Fruit fly (Drosophila melanogaster) whole organism, embryonic: Measurements from ENCODE around the gene shf.

Experiments used
- CG1024 ChIP-seq: fragments of 200-800 bp; sonication (Bioruptor generic); IDR thresholded peaks from 2 replicates; pipeline ENCODE4 v1.3.6; 2022; ENCODE audit warnings: missing biosample characterization, missing genetic modification characterization
- CG12071 ChIP-seq: fragments of 200-800 bp; sonication (Bioruptor generic); optimal IDR thresholded peaks from 3 replicates; lab custom pipeline; 2018; ENCODE audit warnings: missing biosample characterization, mild to moderate bottlenecking, missing genetic modification characterization
- CG13424 ChIP-seq: fragments of 200-800 bp; sonication (Bioruptor generic); optimal IDR thresholded peaks from 2 replicates; lab custom pipeline; 2019; ENCODE audit warnings: missing biosample characterization, mild to moderate bottlenecking, missing genetic modification characterization, moderate library complexity
- CG13624 ChIP-seq: fragments of 200-800 bp; sonication (Bioruptor generic); optimal IDR thresholded peaks from 2 replicates; lab custom pipeline; 2016; ENCODE audit warnings: missing biosample characterization, missing genetic modification characterization
- CG17361 ChIP-seq: fragments of 200-800 bp; sonication (Bioruptor generic); IDR thresholded peaks from 3 replicates; pipeline ENCODE4 v1.3.6; 2022; ENCODE audit warnings: missing biosample characterization, missing genetic modification characterization
- CG17385 ChIP-seq: fragments of 200-800 bp; sonication (Bioruptor generic); optimal IDR thresholded peaks from 3 replicates; lab custom pipeline; 2018; ENCODE audit warnings: missing biosample characterization, mild to moderate bottlenecking, missing genetic modification characterization
- CG18599 ChIP-seq: fragments of 200-800 bp; sonication (Bioruptor generic); optimal IDR thresholded peaks from 3 replicates; lab custom pipeline; 2017; ENCODE audit warnings: missing biosample characterization, missing genetic modification characterization, mild to moderate bottlenecking, moderate library complexity, missing genetic modification reagents
- CG30431 ChIP-seq: fragments of 200-800 bp; sonication (Bioruptor generic); optimal IDR thresholded peaks from 2 replicates; lab custom pipeline; 2017; ENCODE audit warnings: missing biosample characterization, missing genetic modification characterization
- CG31441 ChIP-seq: fragments of 200-800 bp; sonication (Bioruptor generic); IDR thresholded peaks from 2 replicates; pipeline ENCODE4 v1.3.6; 2022; ENCODE audit warnings: missing biosample characterization, missing genetic modification characterization
- CG3838 ChIP-seq: fragments of 200-800 bp; sonication (Bioruptor generic); optimal IDR thresholded peaks from 3 replicates; lab custom pipeline; 2016; ENCODE audit warnings: missing biosample characterization, missing genetic modification characterization
- CG7357 ChIP-seq: fragments of 200-800 bp; sonication (Bioruptor generic); IDR thresholded peaks from 3 replicates; pipeline ENCODE4 v1.3.6; 2022; ENCODE audit warnings: missing biosample characterization, missing genetic modification characterization
- CG7556 ChIP-seq: fragments of 200-800 bp; sonication (Bioruptor generic); optimal IDR thresholded peaks from 2 replicates; lab custom pipeline; 2017; ENCODE audit warnings: missing biosample characterization, mild to moderate bottlenecking, missing genetic modification characterization
- CG7839 ChIP-seq: fragments of 200-800 bp; sonication (Bioruptor generic); optimal IDR thresholded peaks from 3 replicates; lab custom pipeline; 2018; ENCODE audit warnings: missing biosample characterization, mild to moderate bottlenecking, missing genetic modification characterization, moderate library complexity
- CG8765 ChIP-seq: fragments of 200-800 bp; sonication (Bioruptor generic); IDR thresholded peaks from 2 replicates; pipeline ENCODE4 v1.3.6; 2022; ENCODE audit warnings: missing biosample characterization, missing genetic modification characterization
- CG9609 ChIP-seq: fragments of 200-800 bp; sonication (Bioruptor generic); optimal IDR thresholded peaks from 3 replicates; lab custom pipeline; 2016; ENCODE audit warnings: missing biosample characterization, missing genetic modification characterization
- CG9817 ChIP-seq: fragments of 200-800 bp; sonication (Bioruptor generic); optimal IDR thresholded peaks from 2 replicates; lab custom pipeline; 2018; ENCODE audit warnings: missing biosample characterization, mild to moderate bottlenecking, missing genetic modification characterization, moderate library complexity
- CoRest ChIP-seq: fragments of 200-800 bp; sonication (Bioruptor generic); optimal IDR thresholded peaks from 3 replicates; lab custom pipeline; 2018; ENCODE audit warnings: missing biosample characterization, mild to moderate bottlenecking, missing genetic modification characterization, moderate library complexity
- D19A ChIP-seq: fragments of 200-800 bp; optimal IDR thresholded peaks from 3 replicates; lab custom pipeline; 2019; ENCODE audit warnings: missing biosample characterization, mild to moderate bottlenecking, missing genetic modification characterization, moderate library complexity
- Eip74EF ChIP-seq, 2 experiments: fragments of 200-800 bp in 1 of 2; fragments of >200 bp in 1 of 2; sonication (Bioruptor generic) in 1 of 2; optimal IDR thresholded peaks; 2 replicates each; lab custom pipeline; 2017 to 2019; ENCODE audit warnings: missing biosample characterization in 2 of 2, missing genetic modification characterization in 2 of 2, mild to moderate bottlenecking in 1 of 2, moderate library complexity in 1 of 2
- HLH54F ChIP-seq: fragments of 200-800 bp; sonication (Bioruptor generic); optimal IDR thresholded peaks from 3 replicates; lab custom pipeline; 2016; ENCODE audit warnings: missing biosample characterization, missing genetic modification characterization
- Hmr ChIP-seq: fragments of 200-800 bp; sonication (Bioruptor generic); optimal IDR thresholded peaks from 3 replicates; lab custom pipeline; 2017; ENCODE audit warnings: mild to moderate bottlenecking, missing biosample characterization, missing genetic modification reagents, missing genetic modification characterization
- Hr78 ChIP-seq, 2 experiments: fragments of 200-800 bp in 1 of 2; fragments of >200 bp in 1 of 2; sonication (Bioruptor generic) in 1 of 2; optimal IDR thresholded peaks; 2 replicates each; lab custom pipeline; 2017 to 2019; ENCODE audit warnings: missing biosample characterization in 2 of 2, missing genetic modification characterization in 2 of 2, mild to moderate bottlenecking in 1 of 2, moderate library complexity in 1 of 2
- Hsf ChIP-seq: fragments of 200-800 bp; sonication (Bioruptor generic); optimal IDR thresholded peaks from 3 replicates; lab custom pipeline; 2016; ENCODE audit warnings: missing biosample characterization, missing genetic modification characterization
- Jarid2 ChIP-seq: fragments of 200-800 bp; sonication (Bioruptor generic); optimal IDR thresholded peaks from 3 replicates; lab custom pipeline; 2017; ENCODE audit warnings: mild to moderate bottlenecking, missing biosample characterization, missing genetic modification reagents, missing genetic modification characterization
- Lpt ChIP-seq: fragments of >200 bp; optimal IDR thresholded peaks from 2 replicates; lab custom pipeline; 2018; ENCODE audit warnings: missing biosample characterization, missing genetic modification characterization
- NfI ChIP-seq: fragments of 200-800 bp; sonication (Bioruptor generic); optimal IDR thresholded peaks from 3 replicates; lab custom pipeline; 2018; ENCODE audit warnings: missing biosample characterization, mild to moderate bottlenecking, missing genetic modification characterization, moderate library complexity
- Sox102F ChIP-seq: fragments of 200-800 bp; sonication (Bioruptor generic); optimal IDR thresholded peaks from 2 replicates; lab custom pipeline; 2018; ENCODE audit warnings: missing biosample characterization, mild to moderate bottlenecking, missing genetic modification characterization, moderate library complexity
- ap ChIP-seq: fragments of 200-800 bp; sonication (Bioruptor generic); IDR thresholded peaks from 2 replicates; pipeline ENCODE4 v1.3.6; 2022; ENCODE audit warnings: missing biosample characterization, missing genetic modification characterization
- bab2 ChIP-seq: fragments of 200-800 bp; sonication (Bioruptor generic); optimal IDR thresholded peaks from 2 replicates; lab custom pipeline; 2016; ENCODE audit warnings: missing biosample characterization, missing genetic modification characterization
- bsh ChIP-seq, 2 experiments: fragments of 200-800 bp; sonication (Bioruptor generic); optimal IDR thresholded peaks; 2 replicates each; lab custom pipeline; 2017 to 2018; ENCODE audit warnings: mild to moderate bottlenecking in 2 of 2, missing biosample characterization in 2 of 2, missing genetic modification characterization in 2 of 2, moderate library complexity in 1 of 2
- cg ChIP-seq: fragments of 200-800 bp; sonication (Bioruptor generic); optimal IDR thresholded peaks from 3 replicates; lab custom pipeline; 2019; ENCODE audit warnings: missing biosample characterization, mild to moderate bottlenecking, missing genetic modification characterization, moderate library complexity
- chn ChIP-seq: fragments of 200-800 bp; sonication (Bioruptor generic); optimal IDR thresholded peaks from 2 replicates; lab custom pipeline; 2016; ENCODE audit warnings: missing biosample characterization, missing genetic modification characterization
- dmrt99B ChIP-seq: fragments of 200-800 bp; sonication (Bioruptor generic); optimal IDR thresholded peaks from 2 replicates; lab custom pipeline; 2018; ENCODE audit warnings: missing biosample characterization, mild to moderate bottlenecking, missing genetic modification characterization, moderate library complexity
- dysf ChIP-seq: fragments of 200-800 bp; sonication (Bioruptor generic); IDR thresholded peaks from 3 replicates; pipeline ENCODE4 v1.3.6; 2022; ENCODE audit warnings: missing biosample characterization, missing genetic modification characterization
- gce ChIP-seq: fragments of 200-800 bp; sonication (Bioruptor generic); IDR thresholded peaks from 3 replicates; pipeline ENCODE4 v1.3.6; 2022; ENCODE audit warnings: missing biosample characterization, missing genetic modification characterization
- gem ChIP-seq: fragments of 200-800 bp; sonication (Bioruptor generic); optimal IDR thresholded peaks from 2 replicates; lab custom pipeline; 2019; ENCODE audit warnings: missing biosample characterization, mild to moderate bottlenecking, missing genetic modification characterization, moderate library complexity
- grau ChIP-seq: fragments of 200-800 bp; optimal IDR thresholded peaks from 3 replicates; lab custom pipeline; 2019; ENCODE audit warnings: missing biosample characterization, mild to moderate bottlenecking, missing genetic modification characterization, moderate library complexity
- lilli ChIP-seq: fragments of 200-800 bp; sonication (Bioruptor generic); optimal IDR thresholded peaks from 3 replicates; lab custom pipeline; 2016; ENCODE audit warnings: missing biosample characterization, missing genetic modification characterization
- lola ChIP-seq, 3 experiments: fragments of >200 bp in 2 of 3; fragments of 200-800 bp in 1 of 3; sonication (Bioruptor generic) in 1 of 3; optimal IDR thresholded peaks; 2 replicates each; lab custom pipeline; 2017 to 2019; ENCODE audit warnings: missing biosample characterization in 3 of 3, missing genetic modification characterization in 3 of 3, mild to moderate bottlenecking in 1 of 3, moderate library complexity in 1 of 3
- mam ChIP-seq: fragments of 200-800 bp; sonication (Bioruptor generic); optimal IDR thresholded peaks from 3 replicates; lab custom pipeline; 2016; ENCODE audit warnings: missing biosample characterization, missing genetic modification characterization
- nmo ChIP-seq: fragments of 200-800 bp; sonication (Bioruptor generic); optimal IDR thresholded peaks from 2 replicates; lab custom pipeline; 2018; ENCODE audit warnings: missing biosample characterization, mild to moderate bottlenecking, missing genetic modification characterization, moderate library complexity
- row ChIP-seq: fragments of 200-800 bp; sonication (Bioruptor generic); IDR thresholded peaks from 3 replicates; pipeline ENCODE4 v1.3.6; 2022; ENCODE audit warnings: missing biosample characterization, missing genetic modification characterization
- ssp ChIP-seq: fragments of 200-800 bp; sonication (Bioruptor generic); IDR thresholded peaks from 2 replicates; pipeline ENCODE4 v1.3.6; 2022; ENCODE audit warnings: missing biosample characterization, missing genetic modification characterization
- twi ChIP-seq: fragments of 200-800 bp; optimal IDR thresholded peaks from 2 replicates; lab custom pipeline; 2019; ENCODE audit warnings: missing biosample characterization, mild to moderate bottlenecking, missing genetic modification characterization, moderate library complexity
- unpg ChIP-seq: fragments of 200-800 bp; sonication (Bioruptor generic); optimal IDR thresholded peaks from 3 replicates; lab custom pipeline; 2018; ENCODE audit warnings: missing biosample characterization, mild to moderate bottlenecking, missing genetic modification characterization, moderate library complexity
- wek ChIP-seq: fragments of 200-800 bp; sonication (Bioruptor generic); optimal IDR thresholded peaks from 3 replicates; lab custom pipeline; 2018; ENCODE audit warnings: missing biosample characterization, mild to moderate bottlenecking, missing genetic modification characterization, moderate library complexity
- yki ChIP-seq: fragments of >200 bp; optimal IDR thresholded peaks from 3 replicates; lab custom pipeline; 2018
- zfh1 ChIP-seq: fragments of 200-800 bp; sonication (Bioruptor generic); IDR thresholded peaks from 3 replicates; pipeline ENCODE4 v1.3.6; 2022; ENCODE audit warnings: missing biosample characterization, missing genetic modification characterization

Gene shf

dm6 chrX:6795987-6796691 is 16.7 kb upstream of the shf start:
- TF ChIP-seq CG7357 (GFP tag; lab: Robert Waterston, UW): no peak
- TF ChIP-seq bab2 (GFP tag; lab: Kevin White, UChicago): no peak
- no peak for TF ChIP-seq Jarid2 (GFP tag; lab: Kevin White, UChicago)
- peak; percentile 9 for TF ChIP-seq CG7839 (tag; lab: Kevin White, UChicago)
- TF ChIP-seq yki (lab: Kevin White, UChicago): no peak
- peak in 1 of 2 experiments; percentile 30 for TF ChIP-seq Hr78 (GFP tag; optimal IDR thresholded peaks at IDR 0.05; lab: Kevin White, UChicago)
- peak; percentile 2 for TF ChIP-seq CG13424
- TF ChIP-seq chn (GFP tag; lab: Kevin White, UChicago): no peak
- TF ChIP-seq CG8765 (GFP tag; lab: Robert Waterston, UW): no peak
- TF ChIP-seq Hsf (GFP tag; lab: Kevin White, UChicago): peak; percentile 12
- peak; percentile 7 for TF ChIP-seq CG18599
- TF ChIP-seq row (GFP tag; lab: Robert Waterston, UW): peak; percentile 37; the same call in 1 of the 3 replicates
- TF ChIP-seq grau (tag; lab: Kevin White, UChicago): peak; percentile 13
- TF ChIP-seq CG12071: no peak
- TF ChIP-seq HLH54F (GFP tag; lab: Kevin White, UChicago): peak; percentile 27
- TF ChIP-seq gce (GFP tag; lab: Robert Waterston, UW): 0 out of 3 replicates have a peak, but pooled peaks have one; percentile 30
- no peak for TF ChIP-seq lola (GFP tag; optimal IDR thresholded peaks at IDR 0.05; lab: Kevin White, UChicago)
- TF ChIP-seq CG30431 (GFP tag; lab: Kevin White, UChicago): no peak
- TF ChIP-seq gem (tag; lab: Kevin White, UChicago): peak; percentile 49
- TF ChIP-seq lilli (GFP tag; lab: Kevin White, UChicago): peak; percentile 31
- peak; percentile 43 for TF ChIP-seq CoRest (tag; lab: Kevin White, UChicago)
- peak; percentile 38 for TF ChIP-seq nmo (GFP tag; lab: Kevin White, UChicago)
- no peak for TF ChIP-seq ssp (GFP tag; lab: Robert Waterston, UW)
- TF ChIP-seq twi (tag; lab: Kevin White, UChicago): no peak
- TF ChIP-seq NfI (GFP tag; lab: Kevin White, UChicago): peak; percentile 41
- TF ChIP-seq CG13624 (GFP tag; lab: Kevin White, UChicago): peak; percentile 43
- TF ChIP-seq bsh (GFP tag; optimal IDR thresholded peaks at IDR 0.05; lab: Kevin White, UChicago): no peak
- TF ChIP-seq Eip74EF (GFP tag; optimal IDR thresholded peaks at IDR 0.05; lab: Kevin White, UChicago): peak in 1 of 2 experiments; percentile 39
- TF ChIP-seq dmrt99B (tag; lab: Kevin White, UChicago): peak; percentile 46
- TF ChIP-seq CG1024 (GFP tag; lab: Robert Waterston, UW): no peak
- TF ChIP-seq ap (GFP tag; lab: Robert Waterston, UW): no peak
- no peak for TF ChIP-seq Lpt (GFP tag; lab: Kevin White, UChicago)
- TF ChIP-seq CG17361 (GFP tag; lab: Robert Waterston, UW): peak; percentile 62; the same call in 1 of the 3 replicates
- peak; percentile 19 for TF ChIP-seq unpg (GFP tag; lab: Kevin White, UChicago)
- peak; percentile 58 for TF ChIP-seq cg
- TF ChIP-seq Sox102F (GFP tag; lab: Kevin White, UChicago): peak; percentile 52
- TF ChIP-seq zfh1 (GFP tag; lab: Robert Waterston, UW): 0 out of 3 replicates have a peak, but pooled peaks have one; percentile 18
- peak; percentile 25 for TF ChIP-seq CG9609 (GFP tag; lab: Kevin White, UChicago)
- peak; percentile 3 for TF ChIP-seq CG17385 (GFP tag; lab: Kevin White, UChicago)
- 0 out of 3 replicates have a peak, but pooled peaks have one; percentile 39 for TF ChIP-seq dysf
- TF ChIP-seq Hmr (GFP tag; lab: Kevin White, UChicago): peak; percentile 0
- TF ChIP-seq CG31441 (GFP tag; lab: Robert Waterston, UW): 0 out of 2 replicates have a peak, but pooled peaks have one; percentile 26
- TF ChIP-seq wek (GFP tag; lab: Kevin White, UChicago): no peak
- peak; percentile 0 for TF ChIP-seq CG9817 (tag; lab: Kevin White, UChicago)
- TF ChIP-seq mam (GFP tag; lab: Kevin White, UChicago): peak; percentile 34
- no peak for TF ChIP-seq D19A (tag; lab: Kevin White, UChicago)
- TF ChIP-seq CG7556 (GFP tag; lab: Kevin White, UChicago): peak; percentile 30
- TF ChIP-seq CG3838 (GFP tag; lab: Kevin White, UChicago): no peak
